Worm (Caenorhabditis elegans) whole organism, mixed stage, embryonic: ENCODE measurements around the gene dyrb-1.

Source experiments
- flh-1 ChIP-seq: fragments of 200-800 bp; sonication (Bioruptor generic); optimal IDR thresholded peaks from 2 replicates; lab custom pipeline; 2018; ENCODE audit warnings: mild to moderate bottlenecking, missing genetic modification characterization, moderate library complexity, missing compliant biosample characterization
- nhr-12 ChIP-seq: fragments of 150-350 bp; optimal IDR thresholded peaks from 2 replicates; lab custom pipeline; 2014; ENCODE audit warnings: missing biosample characterization, missing genetic modification characterization
- nhr-28 ChIP-seq: fragments of 150-350 bp; optimal IDR thresholded peaks from 2 replicates; lab custom pipeline; 2014; ENCODE audit warnings: missing biosample characterization, missing genetic modification characterization
- pha-4 ChIP-seq: fragments of 150-350 bp; optimal IDR thresholded peaks from 2 replicates; lab custom pipeline; 2018; ENCODE audit warnings: missing biosample characterization, missing genetic modification reagents, missing genetic modification characterization
- unc-62 ChIP-seq: fragments of 150-350 bp; optimal IDR thresholded peaks from 2 replicates; lab custom pipeline; 2014; ENCODE audit warnings: missing biosample characterization, missing genetic modification reagents, missing genetic modification characterization

DNA sequence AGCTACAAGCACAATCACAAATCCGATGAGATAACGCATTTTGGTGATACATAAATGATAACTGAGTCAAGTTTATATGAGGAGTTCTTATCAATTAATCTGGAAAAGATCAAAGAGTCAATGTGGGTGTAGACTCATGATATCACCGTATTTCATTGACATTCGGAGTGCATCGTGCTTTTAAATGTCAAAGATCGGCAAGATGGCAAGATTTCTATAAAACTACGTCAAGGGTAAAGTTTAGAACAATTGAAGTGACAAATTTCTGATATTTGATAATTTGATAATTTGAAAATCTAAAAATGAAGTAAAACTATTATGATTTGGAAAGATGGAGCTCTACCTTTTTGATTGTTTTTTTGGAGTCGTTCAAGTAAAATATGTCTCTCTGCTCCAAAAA is 23.9 kb downstream of the dyrb-1 start, which contains the start of gene sysm-1:
- TF ChIP-seq nhr-28 (no peak), nhr-12 (no peak), unc-62 (GFP tag; lab: Kevin White, UChicago) (no peak), pha-4 (tag; lab: Kevin White, UChicago) (no peak), flh-1 (no peak)
